Fruit fly (Drosophila melanogaster) whole organism, embryonic: ENCODE measurements around the gene CG1103.
A peak's percentile ranks its signal among the peaks of the same experiment; 100 is the strongest.

ENCODE experiments used
- Abd-B ChIP-seq: fragments of 200-800 bp; sonication (Bioruptor generic); optimal IDR thresholded peaks from 2 replicates; lab custom pipeline; 2018; ENCODE audit warnings: missing biosample characterization, mild to moderate bottlenecking, missing genetic modification characterization, moderate library complexity
- BEAF-32 ChIP-seq: fragments of 200-800 bp; sonication (Bioruptor generic); optimal IDR thresholded peaks from 3 replicates; lab custom pipeline; 2017; ENCODE audit warnings: missing biosample characterization, missing genetic modification characterization, mild to moderate bottlenecking, moderate library complexity, missing genetic modification reagents
- CG10209 ChIP-seq: fragments of 200-800 bp; sonication (Bioruptor generic); optimal IDR thresholded peaks from 3 replicates; lab custom pipeline; 2017; ENCODE audit warnings: missing biosample characterization, mild to moderate bottlenecking, missing genetic modification characterization, missing genetic modification reagents
- CG10366 ChIP-seq: fragments of 200-800 bp; sonication (Bioruptor generic); IDR thresholded peaks from 2 replicates; pipeline ENCODE4 v1.3.6; 2022; ENCODE audit warnings: missing biosample characterization, missing genetic modification characterization
- CG11247 ChIP-seq: fragments of 200-800 bp; sonication (Bioruptor generic); IDR thresholded peaks from 2 replicates; pipeline ENCODE4 v1.3.6; 2022; ENCODE audit warnings: missing biosample characterization, missing genetic modification characterization
- CG11560 ChIP-seq: fragments of 200-800 bp; sonication (Bioruptor generic); IDR thresholded peaks from 3 replicates; pipeline ENCODE4 v1.3.6; 2022; ENCODE audit warnings: missing biosample characterization, missing genetic modification characterization
- CG12299 ChIP-seq: fragments of 200-800 bp; sonication (Bioruptor generic); optimal IDR thresholded peaks from 2 replicates; lab custom pipeline; 2018; ENCODE audit warnings: missing biosample characterization, mild to moderate bottlenecking, missing genetic modification characterization
- CG12391 ChIP-seq: fragments of 200-800 bp; sonication (Bioruptor generic); optimal IDR thresholded peaks from 3 replicates; lab custom pipeline; 2018; ENCODE audit warnings: missing biosample characterization, mild to moderate bottlenecking, missing genetic modification characterization, moderate library complexity
- CG13775 ChIP-seq: fragments of 200-800 bp; sonication (Bioruptor generic); optimal IDR thresholded peaks from 3 replicates; lab custom pipeline; 2017; ENCODE audit warnings: missing biosample characterization, mild to moderate bottlenecking, missing genetic modification characterization
- CG14441 ChIP-seq: fragments of 200-800 bp; sonication (Bioruptor generic); IDR thresholded peaks from 2 replicates; pipeline ENCODE4 v1.3.6; 2022; ENCODE audit warnings: missing biosample characterization, missing genetic modification characterization
- CG1602 ChIP-seq: fragments of 200-800 bp; sonication (Bioruptor generic); optimal IDR thresholded peaks from 3 replicates; lab custom pipeline; 2016; ENCODE audit warnings: missing biosample characterization, missing genetic modification characterization
- CG1603 ChIP-seq: fragments of 200-800 bp; sonication (Bioruptor generic); optimal IDR thresholded peaks from 2 replicates; lab custom pipeline; 2019; ENCODE audit warnings: missing biosample characterization, mild to moderate bottlenecking, missing genetic modification characterization, moderate library complexity
- CG1647 ChIP-seq: fragments of 200-800 bp; sonication (Bioruptor generic); optimal IDR thresholded peaks from 3 replicates; lab custom pipeline; 2016; ENCODE audit warnings: missing biosample characterization, missing genetic modification characterization
- CG16863 ChIP-seq: fragments of 200-800 bp; sonication (Bioruptor generic); optimal IDR thresholded peaks from 3 replicates; lab custom pipeline; 2016; ENCODE audit warnings: missing biosample characterization, missing genetic modification characterization
- CG17612 ChIP-seq: fragments of 200-800 bp; sonication (Bioruptor generic); IDR thresholded peaks from 2 replicates; pipeline ENCODE4 v1.3.6; 2022; ENCODE audit warnings: missing biosample characterization, missing genetic modification characterization
- CG2199 ChIP-seq: fragments of 200-800 bp; sonication (Bioruptor generic); IDR thresholded peaks from 3 replicates; pipeline ENCODE4 v1.3.6; 2022; ENCODE audit warnings: missing biosample characterization, missing genetic modification characterization
- CG34376 ChIP-seq: fragments of 200-800 bp; sonication (Bioruptor generic); optimal IDR thresholded peaks from 2 replicates; lab custom pipeline; 2018; ENCODE audit warnings: missing biosample characterization, mild to moderate bottlenecking, missing genetic modification characterization
- CG3995 ChIP-seq: fragments of 200-800 bp; sonication (Bioruptor generic); optimal IDR thresholded peaks from 3 replicates; lab custom pipeline; 2016; ENCODE audit warnings: missing biosample characterization, missing genetic modification characterization
- CG6813 ChIP-seq: fragments of 200-800 bp; sonication (Bioruptor generic); optimal IDR thresholded peaks from 2 replicates; lab custom pipeline; 2017; ENCODE audit warnings: missing biosample characterization, missing genetic modification characterization, mild to moderate bottlenecking, moderate library complexity, missing genetic modification reagents
- CG7372 ChIP-seq: fragments of 200-800 bp; sonication (Bioruptor generic); IDR thresholded peaks from 2 replicates; pipeline ENCODE4 v1.3.6; 2022; ENCODE audit warnings: missing biosample characterization, missing genetic modification characterization
- CG9932 ChIP-seq: fragments of 200-800 bp; sonication (Bioruptor generic); IDR thresholded peaks from 2 replicates; pipeline ENCODE4 v1.3.6; 2022; ENCODE audit warnings: missing biosample characterization, missing genetic modification characterization
- Dref ChIP-seq: fragments of 200-800 bp; sonication (Bioruptor generic); IDR thresholded peaks from 2 replicates; pipeline ENCODE4 v1.3.6; 2022; ENCODE audit warnings: missing biosample characterization, missing genetic modification characterization
- H15 ChIP-seq: fragments of 200-800 bp; sonication (Bioruptor generic); IDR thresholded peaks from 3 replicates; pipeline ENCODE4 v1.3.6; 2022; ENCODE audit warnings: missing biosample characterization, missing genetic modification characterization
- HLH4C ChIP-seq: fragments of 200-800 bp; sonication (Bioruptor generic); IDR thresholded peaks from 3 replicates; pipeline ENCODE4 v1.3.6; 2022; ENCODE audit warnings: missing biosample characterization, missing genetic modification characterization; ENCODE audit not compliant: partially characterized antibody
- HLH54F ChIP-seq: fragments of 200-800 bp; sonication (Bioruptor generic); optimal IDR thresholded peaks from 3 replicates; lab custom pipeline; 2016; ENCODE audit warnings: missing biosample characterization, missing genetic modification characterization
- Mrtf ChIP-seq: fragments of 200-800 bp; sonication (Bioruptor generic); IDR thresholded peaks from 3 replicates; pipeline ENCODE4 v1.3.6; 2022; ENCODE audit warnings: missing biosample characterization, missing genetic modification characterization
- Ravus ChIP-seq: fragments of 200-800 bp; sonication (Bioruptor generic); IDR thresholded peaks from 2 replicates; pipeline ENCODE4 v1.3.6; 2022; ENCODE audit warnings: missing biosample characterization, missing genetic modification characterization
- Rfx ChIP-seq: fragments of 200-800 bp; sonication (Bioruptor generic); IDR thresholded peaks from 2 replicates; pipeline ENCODE4 v1.3.6; 2022; ENCODE audit warnings: missing biosample characterization, missing genetic modification characterization
- Spps ChIP-seq: fragments of 200-800 bp; sonication (Bioruptor generic); optimal IDR thresholded peaks from 2 replicates; lab custom pipeline; 2018; ENCODE audit warnings: missing biosample characterization, mild to moderate bottlenecking, missing genetic modification characterization
- Sry-β ChIP-seq: fragments of 200-800 bp; sonication (Bioruptor generic); optimal IDR thresholded peaks from 2 replicates; lab custom pipeline; 2018; ENCODE audit warnings: missing biosample characterization, mild to moderate bottlenecking, missing genetic modification characterization, moderate library complexity
- Usf ChIP-seq: fragments of 200-800 bp; sonication (Bioruptor generic); optimal IDR thresholded peaks from 2 replicates; lab custom pipeline; 2017; ENCODE audit warnings: missing genotype, missing biosample characterization, missing genetic modification characterization
- ab ChIP-seq: fragments of 200-800 bp; sonication (Bioruptor generic); optimal IDR thresholded peaks from 2 replicates; lab custom pipeline; 2016; ENCODE audit warnings: missing biosample characterization, missing genetic modification characterization
- aop ChIP-seq: fragments of 200-800 bp; sonication (Bioruptor generic); IDR thresholded peaks from 2 replicates; pipeline ENCODE4 v1.3.6; 2022; ENCODE audit warnings: missing biosample characterization, missing genetic modification characterization
- dimm ChIP-seq: fragments of 200-800 bp; sonication (Bioruptor generic); IDR thresholded peaks from 2 replicates; pipeline ENCODE4 v1.3.6; 2022; ENCODE audit warnings: missing biosample characterization, missing genetic modification characterization
- ewg ChIP-seq: fragments of 200-800 bp; sonication (Bioruptor generic); optimal IDR thresholded peaks from 3 replicates; lab custom pipeline; 2017; ENCODE audit warnings: mild to moderate bottlenecking, missing biosample characterization, missing genetic modification reagents, missing genetic modification characterization
- gcm ChIP-seq: fragments of 200-800 bp; sonication (Bioruptor generic); optimal IDR thresholded peaks from 2 replicates; lab custom pipeline; 2019; ENCODE audit warnings: missing biosample characterization, mild to moderate bottlenecking, missing genetic modification characterization, moderate library complexity
- hb ChIP-seq: fragments of 200-800 bp; sonication (Bioruptor generic); IDR thresholded peaks from 3 replicates; pipeline ENCODE4 v1.3.6; 2022; ENCODE audit warnings: missing biosample characterization, missing genetic modification characterization; ENCODE audit not compliant: partially characterized antibody
- hbn ChIP-seq: fragments of 200-800 bp; sonication (Bioruptor generic); IDR thresholded peaks from 2 replicates; pipeline ENCODE4 v1.3.6; 2022; ENCODE audit warnings: missing biosample characterization, missing genetic modification characterization; ENCODE audit not compliant: partially characterized antibody
- hkb ChIP-seq, 2 experiments: fragments of 200-800 bp in 1 of 2; fragments of >200 bp in 1 of 2; sonication (Bioruptor generic) in 1 of 2; IDR thresholded peaks in 1 of 2; optimal IDR thresholded peaks in 1 of 2; 2 replicates each; pipeline versions ENCODE4 v1.3.6 to Lab custom; 2017 to 2022; ENCODE audit warnings: missing biosample characterization in 1 of 2, missing genetic modification characterization in 1 of 2
- jumu ChIP-seq: fragments of 200-800 bp; sonication (Bioruptor generic); optimal IDR thresholded peaks from 3 replicates; lab custom pipeline; 2016; ENCODE audit warnings: missing biosample characterization, missing genetic modification characterization
- lbe ChIP-seq: fragments of 200-800 bp; sonication (Bioruptor generic); optimal IDR thresholded peaks from 2 replicates; lab custom pipeline; 2016; ENCODE audit warnings: missing biosample characterization, mild to moderate bottlenecking, missing genetic modification characterization
- maf-S ChIP-seq: fragments of 200-800 bp; sonication (Bioruptor generic); optimal IDR thresholded peaks from 2 replicates; lab custom pipeline; 2016; ENCODE audit warnings: missing biosample characterization, missing genetic modification characterization
- nerfin-2 ChIP-seq: fragments of 200-800 bp; sonication (Bioruptor generic); IDR thresholded peaks from 2 replicates; pipeline ENCODE4 v1.3.6; 2022; ENCODE audit warnings: missing biosample characterization, missing genetic modification characterization; ENCODE audit not compliant: partially characterized antibody
- nmo ChIP-seq: fragments of 200-800 bp; sonication (Bioruptor generic); optimal IDR thresholded peaks from 2 replicates; lab custom pipeline; 2018; ENCODE audit warnings: missing biosample characterization, mild to moderate bottlenecking, missing genetic modification characterization, moderate library complexity
- pho ChIP-seq: fragments of 200-800 bp; sonication (Bioruptor generic); optimal IDR thresholded peaks from 2 replicates; lab custom pipeline; 2016; ENCODE audit warnings: missing biosample characterization, missing genetic modification characterization
- ranshi ChIP-seq: fragments of 200-800 bp; sonication (Bioruptor generic); IDR thresholded peaks from 2 replicates; pipeline ENCODE4 v1.3.6; 2022; ENCODE audit warnings: missing biosample characterization, missing genetic modification characterization
- slbo ChIP-seq: fragments of 200-800 bp; sonication (Bioruptor generic); IDR thresholded peaks from 2 replicates; pipeline ENCODE4 v1.3.6; 2022; ENCODE audit warnings: missing biosample characterization, missing genetic modification characterization
- tgo ChIP-seq: fragments of 200-800 bp; sonication (Bioruptor generic); IDR thresholded peaks from 3 replicates; pipeline ENCODE4 v1.3.6; 2022; ENCODE audit warnings: missing biosample characterization, missing genetic modification characterization
- vvl ChIP-seq: fragments of 200-800 bp; sonication (Bioruptor generic); IDR thresholded peaks from 2 replicates; pipeline ENCODE4 v1.3.6; 2022; ENCODE audit warnings: missing biosample characterization, missing genetic modification characterization
- wek ChIP-seq: fragments of 200-800 bp; sonication (Bioruptor generic); optimal IDR thresholded peaks from 3 replicates; lab custom pipeline; 2018; ENCODE audit warnings: missing biosample characterization, mild to moderate bottlenecking, missing genetic modification characterization, moderate library complexity

The CG1103 gene

DNA sequence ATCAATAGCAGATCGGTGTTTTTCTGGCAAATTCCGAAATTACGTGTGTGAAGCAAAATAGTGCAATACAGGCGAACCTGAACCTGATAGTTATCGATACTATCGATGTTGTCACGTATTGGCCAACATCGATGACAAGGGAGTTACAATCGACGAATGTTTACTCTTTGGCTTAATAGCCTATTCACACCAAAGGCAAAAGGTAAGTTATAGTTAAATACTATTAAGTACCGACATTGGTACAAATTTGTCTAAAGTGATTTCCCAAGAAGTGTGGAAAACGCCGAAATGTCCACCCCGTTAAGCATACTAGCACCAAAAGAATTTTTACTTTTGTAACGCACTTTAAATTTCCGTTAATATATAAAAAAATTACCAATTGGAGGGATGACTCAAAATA, 3.6 kb upstream of the CG1103 start, which contains the start of gene CG9776 (continued):
- TF ChIP-seq CG6813 (no peak), Sry-β (GFP tag; lab: Kevin White, UChicago) (peak; percentile 24), HLH54F (GFP tag; lab: Kevin White, UChicago) (peak; percentile 71), H15 (GFP tag; lab: Robert Waterston, UW) (0 out of 3 replicates have a peak, but pooled peaks have one; percentile 13), nmo (GFP tag; lab: Kevin White, UChicago) (peak; percentile 78), hkb (optimal IDR thresholded peaks at IDR 0.05; lab: Kevin White, UChicago) (peak; percentile 30), hkb (GFP tag; IDR thresholded peaks at IDR 0.05; lab: Robert Waterston, UW) (peak; percentile 84), wek (GFP tag; lab: Kevin White, UChicago) (peak; percentile 45), HLH4C (GFP tag; lab: Robert Waterston, UW) (peak; percentile 97), gcm (no peak), dimm (GFP tag; lab: Robert Waterston, UW) (no peak), CG1602 (GFP tag; lab: Kevin White, UChicago) (peak; percentile 52), Ravus (no peak), CG7372 (GFP tag; lab: Robert Waterston, UW) (peak; percentile 32; the same call in 1 of the 2 replicates), aop (GFP tag; lab: Robert Waterston, UW) (0 out of 2 replicates have a peak, but pooled peaks have one; percentile 14), maf-S (GFP tag; lab: Kevin White, UChicago) (peak; percentile 33), CG34376 (GFP tag; lab: Kevin White, UChicago) (no peak), CG12299 (tag; lab: Kevin White, UChicago) (peak; percentile 40), pho (peak; percentile 73), jumu (GFP tag; lab: Kevin White, UChicago) (peak; percentile 41), Spps (tag; lab: Kevin White, UChicago) (no peak), ewg (GFP tag; lab: Kevin White, UChicago) (no peak), CG12391 (tag; lab: Kevin White, UChicago) (no peak), CG3995 (GFP tag; lab: Kevin White, UChicago) (peak; percentile 93), CG10366 (peak; percentile 53), CG9932 (peak; percentile 77), Usf (GFP tag; lab: Kevin White, UChicago) (peak; percentile 37), CG1603 (tag; lab: Kevin White, UChicago) (peak; percentile 95), CG16863 (GFP tag; lab: Kevin White, UChicago) (peak; percentile 65), tgo (GFP tag; lab: Robert Waterston, UW) (peak; percentile 51; the same call in 2 of the 3 replicates), hb (peak; percentile 97), lbe (peak; percentile 23), nerfin-2 (GFP tag; lab: Robert Waterston, UW) (peak; percentile 95), CG14441 (GFP tag; lab: Robert Waterston, UW) (no peak; the same call in 1 of the 2 replicates), CG17612 (no peak), slbo (GFP tag; lab: Robert Waterston, UW) (peak; percentile 78), CG2199 (GFP tag; lab: Robert Waterston, UW) (peak; percentile 66; the same call in 1 of the 3 replicates), Abd-B (no peak), vvl (GFP tag; lab: Robert Waterston, UW) (peak; percentile 31; the same call in 1 of the 2 replicates), Dref (GFP tag; lab: Robert Waterston, UW) (peak; percentile 99), CG10209 (GFP tag; lab: Kevin White, UChicago) (peak; percentile 61), ab (GFP tag; lab: Kevin White, UChicago) (no peak), CG11247 (GFP tag; lab: Robert Waterston, UW) (peak; percentile 23; the same call in 1 of the 2 replicates), Mrtf (GFP tag; lab: Robert Waterston, UW) (peak; percentile 59; the same call in 1 of the 3 replicates), Rfx (GFP tag; lab: Robert Waterston, UW) (peak; percentile 84), ranshi (peak; percentile 54; the same call in 1 of the 2 replicates), BEAF-32 (peak; percentile 98), CG1647 (GFP tag; lab: Kevin White, UChicago) (peak; percentile 23), CG11560 (tag; lab: Robert Waterston, UW) (peak; percentile 44; the same call in 1 of the 3 replicates), hbn (GFP tag; lab: Robert Waterston, UW) (peak; percentile 96), CG13775 (GFP tag; lab: Kevin White, UChicago) (peak; percentile 35)
